Worm (Caenorhabditis elegans): Measurements from ENCODE around the gene ZK945.4.

DNA sequence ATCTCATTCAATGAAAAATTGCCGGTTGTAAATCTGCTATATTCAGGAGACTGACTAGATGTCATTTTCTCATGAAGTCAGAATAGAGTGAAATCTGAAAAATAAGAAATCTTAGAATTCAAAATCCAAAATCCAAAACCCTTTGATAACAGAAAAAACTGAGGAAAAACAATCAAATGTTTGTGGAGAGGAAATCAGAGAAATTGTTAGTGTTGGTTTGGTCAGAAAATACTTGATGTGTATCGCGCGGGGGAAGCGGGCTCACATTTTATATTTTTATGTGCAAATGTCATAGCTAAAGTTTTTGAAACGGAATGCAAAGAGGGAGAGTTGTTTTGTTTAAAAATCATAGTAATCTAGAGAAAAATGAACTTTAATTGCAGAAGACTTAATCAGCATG, 26.3 kb upstream of the ZK945.4 start, which contains the start of gene F27E5.5:
- TF ChIP-seq hlh-30 (tag; optimal IDR thresholded peaks at IDR 0.05; ENCODE audit: insufficient read depth) (no peak), madf-2 (tag; optimal IDR thresholded peaks at IDR 0.05) (no peak), unc-55 (GFP tag; optimal IDR thresholded peaks at IDR 0.05) (no peak), elt-2 (tag; optimal IDR thresholded peaks at IDR 0.05) (no peak)
